Fruit fly (Drosophila melanogaster): Measurements from ENCODE around the gene CG31007.

The CG31007 gene

dm6 chr3R:30989948-30990347 is 2.3 kb downstream of the CG31007 start, which contains the start of gene CG31008:
Gene CG31008, minus strand, starts transcription at chr3R:30990006.
- no peak for TF ChIP-seq Hr96 (GFP tag; optimal IDR thresholded peaks at IDR 0.05)
- no peak for TF ChIP-seq cic (GFP tag; optimal IDR thresholded peaks at IDR 0.05)
- no peak for TF ChIP-seq Clk (GFP tag; optimal IDR thresholded peaks at IDR 0.05)
- TF ChIP-seq CG5204 (GFP tag; optimal IDR thresholded peaks at IDR 0.05) = no peak
- no peak for TF ChIP-seq CG11617 (GFP tag; optimal IDR thresholded peaks at IDR 0.05)
- TF ChIP-seq ovo (GFP tag; optimal IDR thresholded peaks at IDR 0.05) = no peak
- TF ChIP-seq Mnt (GFP tag; optimal IDR thresholded peaks at IDR 0.05) = no peak
- TF ChIP-seq bab1 (GFP tag; optimal IDR thresholded peaks at IDR 0.05) = no peak
- TF ChIP-seq kay (GFP tag; ENCODE audit: borderline replicate concordance) = no peak
- TF ChIP-seq CG7101 (tag; optimal IDR thresholded peaks at IDR 0.05) = no peak
- no peak for TF ChIP-seq CG1620 (GFP tag; optimal IDR thresholded peaks at IDR 0.05)
- no peak for TF ChIP-seq CG7045 (GFP tag; optimal IDR thresholded peaks at IDR 0.05)
- no peak for TF ChIP-seq Crg-1 (GFP tag; optimal IDR thresholded peaks at IDR 0.05)

- TF ChIP-seq toe (GFP tag; optimal IDR thresholded peaks at IDR 0.05) (no peak), Mnt (GFP tag; optimal IDR thresholded peaks at IDR 0.05) (no peak), Hr96 (GFP tag; optimal IDR thresholded peaks at IDR 0.05) (no peak), CG7101 (tag; optimal IDR thresholded peaks at IDR 0.05) (no peak), CG11617 (GFP tag; optimal IDR thresholded peaks at IDR 0.05) (no peak), CG14711 (tag; optimal IDR thresholded peaks at IDR 0.05) (no peak), ovo (GFP tag; optimal IDR thresholded peaks at IDR 0.05) (no peak), bab1 (GFP tag; optimal IDR thresholded peaks at IDR 0.05) (no peak), kay (GFP tag; ENCODE audit: borderline replicate concordance) (no peak), cic (GFP tag; optimal IDR thresholded peaks at IDR 0.05) (no peak), Clk (GFP tag; optimal IDR thresholded peaks at IDR 0.05) (no peak), CG7045 (GFP tag; optimal IDR thresholded peaks at IDR 0.05) (no peak), cnc (optimal IDR thresholded peaks at IDR 0.05) (no peak), CG5204 (GFP tag; optimal IDR thresholded peaks at IDR 0.05) (no peak)
Observed at dm6 chr3R:30964220-30964619, 28.0 kb downstream of the CG31007 start, which contains the start of gene Ctr1C. Gene Ctr1C, minus strand, starts transcription at chr3R:30964320.

- TF ChIP-seq CG1620 (GFP tag; optimal IDR thresholded peaks at IDR 0.05) = no peak
- no peak for TF ChIP-seq tj (GFP tag; optimal IDR thresholded peaks at IDR 0.05)
- no peak for TF ChIP-seq CG12768 (GFP tag; optimal IDR thresholded peaks at IDR 0.05)
- TF ChIP-seq Clk (GFP tag; optimal IDR thresholded peaks at IDR 0.05) = no peak
- TF ChIP-seq cic (GFP tag; optimal IDR thresholded peaks at IDR 0.05) = no peak
- TF ChIP-seq CG14711 (tag; optimal IDR thresholded peaks at IDR 0.05) = no peak
- no peak for TF ChIP-seq CG7045 (GFP tag; optimal IDR thresholded peaks at IDR 0.05)
- no peak for TF ChIP-seq pad (GFP tag; optimal IDR thresholded peaks at IDR 0.05)
- no peak for TF ChIP-seq CG33017 (tag; optimal IDR thresholded peaks at IDR 0.05)
- no peak for TF ChIP-seq bab1 (GFP tag; optimal IDR thresholded peaks at IDR 0.05)
- no peak for TF ChIP-seq CG11617 (GFP tag; optimal IDR thresholded peaks at IDR 0.05)
- no peak for TF ChIP-seq Hr96 (GFP tag; optimal IDR thresholded peaks at IDR 0.05)
- no peak for TF ChIP-seq kay (GFP tag; ENCODE audit: borderline replicate concordance)
- TF ChIP-seq ovo (GFP tag; optimal IDR thresholded peaks at IDR 0.05) = no peak
- no peak for TF ChIP-seq CG5204 (GFP tag; optimal IDR thresholded peaks at IDR 0.05)
- TF ChIP-seq CG7101 (tag; optimal IDR thresholded peaks at IDR 0.05) = no peak
Observed at dm6 chr3R:30959400-30959799, 32.9 kb downstream of the CG31007 start, which contains the start of gene CG15548. Gene CG15548, plus strand, starts transcription at chr3R:30959700.

- no peak for TF ChIP-seq CG14711 (tag; optimal IDR thresholded peaks at IDR 0.05)
- TF ChIP-seq CG12768 (GFP tag; optimal IDR thresholded peaks at IDR 0.05) = no peak
- no peak for TF ChIP-seq tj (GFP tag; optimal IDR thresholded peaks at IDR 0.05)
- no peak for TF ChIP-seq kay (GFP tag; ENCODE audit: borderline replicate concordance)
- TF ChIP-seq CG7101 (tag; optimal IDR thresholded peaks at IDR 0.05) = no peak
Observed at dm6 chr3R:30946352-30946751, 45.9 kb downstream of the CG31007 start.

Measured in whole organism, adult.